Fruit fly (Drosophila melanogaster) whole organism, embryonic: Measurements from ENCODE around the gene foxo.

Experiments used
- ATbp ChIP-seq: fragments of 200-800 bp; sonication (Bioruptor generic); optimal IDR thresholded peaks from 2 replicates; lab custom pipeline; 2017; ENCODE audit warnings: missing biosample characterization, mild to moderate bottlenecking, missing genetic modification characterization, missing genetic modification reagents
- CG11093 ChIP-seq: fragments of 200-800 bp; sonication (Bioruptor generic); IDR thresholded peaks from 3 replicates; pipeline ENCODE4 v1.3.6; 2022; ENCODE audit warnings: missing biosample characterization, missing genetic modification characterization
- CG14965 ChIP-seq: fragments of 200-800 bp; sonication (Bioruptor generic); optimal IDR thresholded peaks from 2 replicates; lab custom pipeline; 2016; ENCODE audit warnings: missing biosample characterization, missing genetic modification characterization, borderline replicate concordance
- CG7372 ChIP-seq: fragments of 200-800 bp; sonication (Bioruptor generic); IDR thresholded peaks from 2 replicates; pipeline ENCODE4 v1.3.6; 2022; ENCODE audit warnings: missing biosample characterization, missing genetic modification characterization
- CG8089 ChIP-seq: fragments of 200-800 bp; sonication (Bioruptor generic); optimal IDR thresholded peaks from 3 replicates; lab custom pipeline; 2016; ENCODE audit warnings: missing biosample characterization, missing genetic modification characterization
- ERR ChIP-seq: fragments of 200-800 bp; sonication (Bioruptor generic); optimal IDR thresholded peaks from 2 replicates; lab custom pipeline; 2016; ENCODE audit warnings: missing biosample characterization, missing genetic modification characterization
- Hr3 ChIP-seq: fragments of 200-800 bp; sonication (Bioruptor generic); optimal IDR thresholded peaks from 3 replicates; lab custom pipeline; 2016; ENCODE audit warnings: missing biosample characterization, missing genetic modification characterization
- ara ChIP-seq: fragments of 200-800 bp; sonication (Bioruptor generic); IDR thresholded peaks from 2 replicates; pipeline ENCODE4 v1.3.6; 2022; ENCODE audit warnings: missing biosample characterization, missing genetic modification characterization
- grau ChIP-seq: fragments of 200-800 bp; optimal IDR thresholded peaks from 3 replicates; lab custom pipeline; 2019; ENCODE audit warnings: missing biosample characterization, mild to moderate bottlenecking, missing genetic modification characterization, moderate library complexity

dm6 chr3R:14020345-14021001, 36.3 kb upstream of the foxo start:
- TF ChIP-seq ERR (GFP tag; lab: Kevin White, UChicago) (no peak), ATbp (GFP tag; lab: Kevin White, UChicago) (no peak), CG8089 (GFP tag; lab: Kevin White, UChicago) (no peak), Hr3 (GFP tag; lab: Kevin White, UChicago) (no peak), CG14965 (no peak), ara (no peak), CG11093 (no peak), CG7372 (GFP tag; lab: Robert Waterston, UW) (no peak), grau (tag; lab: Kevin White, UChicago) (no peak)
